Fruit fly (Drosophila melanogaster) whole organism, embryonic: ENCODE data around the gene tth.

Experiments used
- Asciz ChIP-seq: fragments of 200-800 bp; sonication (Bioruptor generic); optimal IDR thresholded peaks from 2 replicates; lab custom pipeline; 2017; ENCODE audit warnings: missing biosample characterization, mild to moderate bottlenecking, missing genetic modification characterization, missing genetic modification reagents
- B-H1 ChIP-seq: fragments of 200-800 bp; sonication (Bioruptor generic); IDR thresholded peaks from 3 replicates; pipeline ENCODE4 v1.3.6; 2022; ENCODE audit warnings: missing biosample characterization, missing genetic modification characterization
- B-H2 ChIP-seq: fragments of 200-800 bp; sonication (Bioruptor generic); optimal IDR thresholded peaks from 2 replicates; lab custom pipeline; 2018; ENCODE audit warnings: missing biosample characterization, mild to moderate bottlenecking, missing genetic modification characterization
- CG10209 ChIP-seq: fragments of 200-800 bp; sonication (Bioruptor generic); optimal IDR thresholded peaks from 3 replicates; lab custom pipeline; 2017; ENCODE audit warnings: missing biosample characterization, mild to moderate bottlenecking, missing genetic modification characterization, missing genetic modification reagents
- CG11456 ChIP-seq: fragments of 200-800 bp; sonication (Bioruptor generic); IDR thresholded peaks from 3 replicates; pipeline ENCODE4 v1.3.6; 2022; ENCODE audit warnings: missing biosample characterization, missing genetic modification characterization
- CG12744 ChIP-seq: fragments of 200-800 bp; sonication (Bioruptor generic); optimal IDR thresholded peaks from 2 replicates; lab custom pipeline; 2016; ENCODE audit warnings: missing biosample characterization, missing genetic modification characterization
- CG12942 ChIP-seq: fragments of 200-800 bp; sonication (Bioruptor generic); optimal IDR thresholded peaks from 3 replicates; lab custom pipeline; 2016; ENCODE audit warnings: missing biosample characterization, missing genetic modification characterization
- CG13287 ChIP-seq: fragments of 200-800 bp; sonication (Bioruptor generic); IDR thresholded peaks from 2 replicates; pipeline ENCODE4 v1.3.6; 2022; ENCODE audit warnings: missing biosample characterization, missing genetic modification characterization; ENCODE audit not compliant: partially characterized antibody
- CG13296 ChIP-seq: fragments of 200-800 bp; sonication (Bioruptor generic); optimal IDR thresholded peaks from 3 replicates; lab custom pipeline; 2018; ENCODE audit warnings: missing biosample characterization, mild to moderate bottlenecking, missing genetic modification characterization
- CG14667 ChIP-seq: fragments of 200-800 bp; sonication (Bioruptor generic); IDR thresholded peaks from 2 replicates; pipeline ENCODE4 v1.3.6; 2022; ENCODE audit warnings: missing biosample characterization, missing genetic modification characterization
- CG15011 ChIP-seq: fragments of 200-800 bp; sonication (Bioruptor generic); optimal IDR thresholded peaks from 3 replicates; lab custom pipeline; 2018; ENCODE audit warnings: missing biosample characterization, mild to moderate bottlenecking, missing genetic modification characterization
- CG15269 ChIP-seq: fragments of 200-800 bp; sonication (Bioruptor generic); optimal IDR thresholded peaks from 2 replicates; lab custom pipeline; 2018; ENCODE audit warnings: missing biosample characterization, mild to moderate bottlenecking, missing genetic modification characterization, moderate library complexity
- CG17359 ChIP-seq: fragments of 200-800 bp; sonication (Bioruptor generic); optimal IDR thresholded peaks from 3 replicates; lab custom pipeline; 2018; ENCODE audit warnings: missing biosample characterization, mild to moderate bottlenecking, missing genetic modification characterization, moderate library complexity
- CG17568 ChIP-seq: fragments of 200-800 bp; sonication (Bioruptor generic); optimal IDR thresholded peaks from 2 replicates; lab custom pipeline; 2018; ENCODE audit warnings: missing biosample characterization, mild to moderate bottlenecking, missing genetic modification characterization, moderate library complexity
- CG1792 ChIP-seq: fragments of 200-800 bp; sonication (Bioruptor generic); optimal IDR thresholded peaks from 2 replicates; lab custom pipeline; 2016; ENCODE audit warnings: missing biosample characterization, missing genetic modification characterization
- CG2120 ChIP-seq: fragments of 200-800 bp; sonication (Bioruptor generic); optimal IDR thresholded peaks from 3 replicates; lab custom pipeline; 2016; ENCODE audit warnings: missing biosample characterization, missing genetic modification characterization
- CG32767 ChIP-seq: fragments of 200-800 bp; sonication (Bioruptor generic); IDR thresholded peaks from 2 replicates; pipeline ENCODE4 v1.3.6; 2022; ENCODE audit warnings: missing biosample characterization, missing genetic modification characterization
- CG3281 ChIP-seq: fragments of 200-800 bp; sonication (Bioruptor generic); optimal IDR thresholded peaks from 3 replicates; lab custom pipeline; 2017; ENCODE audit warnings: missing biosample characterization, mild to moderate bottlenecking, missing genetic modification characterization
- CG42726 ChIP-seq: fragments of 200-800 bp; sonication (Bioruptor generic); IDR thresholded peaks from 2 replicates; pipeline ENCODE4 v1.3.6; 2022; ENCODE audit warnings: missing biosample characterization, missing genetic modification characterization; ENCODE audit not compliant: partially characterized antibody
- CG8281 ChIP-seq: fragments of 200-800 bp; sonication (Bioruptor generic); optimal IDR thresholded peaks from 2 replicates; lab custom pipeline; 2018; ENCODE audit warnings: missing biosample characterization, mild to moderate bottlenecking, missing genetic modification characterization, moderate library complexity
- CG9727 ChIP-seq: fragments of 200-800 bp; sonication (Bioruptor generic); optimal IDR thresholded peaks from 3 replicates; lab custom pipeline; 2017; ENCODE audit warnings: missing biosample characterization, mild to moderate bottlenecking, missing genetic modification characterization
- CG9932 ChIP-seq: fragments of 200-800 bp; sonication (Bioruptor generic); IDR thresholded peaks from 2 replicates; pipeline ENCODE4 v1.3.6; 2022; ENCODE audit warnings: missing biosample characterization, missing genetic modification characterization
- CrebB ChIP-seq: fragments of 200-800 bp; sonication (Bioruptor generic); optimal IDR thresholded peaks from 3 replicates; lab custom pipeline; 2018; ENCODE audit warnings: missing biosample characterization, mild to moderate bottlenecking, missing genetic modification characterization
- D19A ChIP-seq: fragments of 200-800 bp; optimal IDR thresholded peaks from 3 replicates; lab custom pipeline; 2019; ENCODE audit warnings: missing biosample characterization, mild to moderate bottlenecking, missing genetic modification characterization, moderate library complexity
- Dek ChIP-seq: fragments of 200-800 bp; sonication (Bioruptor generic); optimal IDR thresholded peaks from 3 replicates; lab custom pipeline; 2019; ENCODE audit warnings: missing biosample characterization, mild to moderate bottlenecking, missing genetic modification characterization, moderate library complexity
- HHEX ChIP-seq: fragments of 200-800 bp; sonication (Bioruptor generic); optimal IDR thresholded peaks from 3 replicates; lab custom pipeline; 2017; ENCODE audit warnings: missing biosample characterization, mild to moderate bottlenecking, missing genetic modification characterization, missing genetic modification reagents
- Hmr ChIP-seq: fragments of 200-800 bp; sonication (Bioruptor generic); optimal IDR thresholded peaks from 3 replicates; lab custom pipeline; 2017; ENCODE audit warnings: mild to moderate bottlenecking, missing biosample characterization, missing genetic modification reagents, missing genetic modification characterization
- Kr ChIP-seq: fragments of 200-800 bp; sonication (Bioruptor generic); optimal IDR thresholded peaks from 2 replicates; lab custom pipeline; 2017; ENCODE audit warnings: missing biosample characterization, mild to moderate bottlenecking, missing genetic modification characterization
- Meics ChIP-seq: fragments of 200-800 bp; sonication (Bioruptor generic); optimal IDR thresholded peaks from 2 replicates; lab custom pipeline; 2017; ENCODE audit warnings: missing biosample characterization, mild to moderate bottlenecking, missing genetic modification characterization
- Oaz ChIP-seq: fragments of 200-800 bp; sonication (Bioruptor generic); IDR thresholded peaks from 2 replicates; pipeline ENCODE4 v1.3.6; 2022; ENCODE audit warnings: missing biosample characterization, missing genetic modification characterization
- Opbp ChIP-seq: fragments of 200-800 bp; sonication (Bioruptor generic); IDR thresholded peaks from 3 replicates; pipeline ENCODE4 v1.3.6; 2022; ENCODE audit warnings: missing biosample characterization, missing genetic modification characterization; ENCODE audit not compliant: partially characterized antibody
- PHDP ChIP-seq: fragments of 200-800 bp; sonication (Bioruptor generic); optimal IDR thresholded peaks from 3 replicates; lab custom pipeline; 2018; ENCODE audit warnings: missing biosample characterization, mild to moderate bottlenecking, missing genetic modification characterization, moderate library complexity
- Xrp1 ChIP-seq: fragments of 200-800 bp; sonication (Bioruptor generic); IDR thresholded peaks from 2 replicates; pipeline ENCODE4 v1.3.6; 2022; ENCODE audit warnings: missing biosample characterization, missing genetic modification characterization
- al ChIP-seq: fragments of 200-800 bp; sonication (Bioruptor generic); IDR thresholded peaks from 2 replicates; pipeline ENCODE4 v1.3.6; 2022; ENCODE audit warnings: missing biosample characterization, missing genetic modification characterization
- ash1 ChIP-seq: fragments of 200-800 bp; sonication (Bioruptor generic); optimal IDR thresholded peaks from 2 replicates; lab custom pipeline; 2018; ENCODE audit warnings: missing biosample characterization, mild to moderate bottlenecking, missing genetic modification characterization
- btn ChIP-seq: fragments of 200-800 bp; sonication (Bioruptor generic); optimal IDR thresholded peaks from 2 replicates; lab custom pipeline; 2016; ENCODE audit warnings: missing biosample characterization, missing genetic modification characterization
- dmrt99B ChIP-seq: fragments of 200-800 bp; sonication (Bioruptor generic); optimal IDR thresholded peaks from 2 replicates; lab custom pipeline; 2018; ENCODE audit warnings: missing biosample characterization, mild to moderate bottlenecking, missing genetic modification characterization, moderate library complexity
- gcm2 ChIP-seq: fragments of 200-800 bp; sonication (Bioruptor generic); optimal IDR thresholded peaks from 2 replicates; lab custom pipeline; 2016; ENCODE audit warnings: missing biosample characterization, missing genetic modification characterization
- gfzf ChIP-seq: fragments of 200-800 bp; sonication (Bioruptor generic); optimal IDR thresholded peaks from 2 replicates; lab custom pipeline; 2016; ENCODE audit warnings: missing biosample characterization, mild to moderate bottlenecking, missing genetic modification characterization, moderate library complexity
- grn ChIP-seq: fragments of 200-800 bp; sonication (Bioruptor generic); optimal IDR thresholded peaks from 3 replicates; lab custom pipeline; 2017; ENCODE audit warnings: missing biosample characterization, missing genetic modification characterization
- lab ChIP-seq: fragments of 200-800 bp; sonication (Bioruptor generic); optimal IDR thresholded peaks from 3 replicates; lab custom pipeline; 2017; ENCODE audit warnings: missing biosample characterization, missing genetic modification characterization, mild to moderate bottlenecking, moderate library complexity, missing genetic modification reagents
- luna ChIP-seq: fragments of 200-800 bp; sonication (Bioruptor generic); optimal IDR thresholded peaks from 2 replicates; lab custom pipeline; 2016; ENCODE audit warnings: missing biosample characterization, missing genetic modification characterization
- maf-S ChIP-seq: fragments of 200-800 bp; sonication (Bioruptor generic); optimal IDR thresholded peaks from 2 replicates; lab custom pipeline; 2016; ENCODE audit warnings: missing biosample characterization, missing genetic modification characterization
- mld ChIP-seq: fragments of 200-800 bp; sonication (Bioruptor generic); IDR thresholded peaks from 3 replicates; pipeline ENCODE4 v1.3.6; 2022; ENCODE audit warnings: missing biosample characterization, missing genetic modification characterization; ENCODE audit not compliant: partially characterized antibody
- nmo ChIP-seq: fragments of 200-800 bp; sonication (Bioruptor generic); optimal IDR thresholded peaks from 2 replicates; lab custom pipeline; 2018; ENCODE audit warnings: missing biosample characterization, mild to moderate bottlenecking, missing genetic modification characterization, moderate library complexity
- schlank ChIP-seq: fragments of 200-800 bp; sonication (Bioruptor generic); optimal IDR thresholded peaks from 2 replicates; lab custom pipeline; 2018; ENCODE audit warnings: missing biosample characterization, mild to moderate bottlenecking, missing genetic modification characterization
- slou ChIP-seq: fragments of 200-800 bp; sonication (Bioruptor generic); optimal IDR thresholded peaks from 3 replicates; lab custom pipeline; 2016; ENCODE audit warnings: missing biosample characterization, missing genetic modification characterization
- sug ChIP-seq: fragments of 200-800 bp; optimal IDR thresholded peaks from 2 replicates; lab custom pipeline; 2019; ENCODE audit warnings: missing biosample characterization, mild to moderate bottlenecking, missing genetic modification characterization, moderate library complexity
- zen2 ChIP-seq: fragments of 200-800 bp; sonication (Bioruptor generic); IDR thresholded peaks from 3 replicates; pipeline ENCODE4 v1.3.6; 2022; ENCODE audit warnings: missing biosample characterization, missing genetic modification characterization; ENCODE audit not compliant: partially characterized antibody

Gene tth

DNA sequence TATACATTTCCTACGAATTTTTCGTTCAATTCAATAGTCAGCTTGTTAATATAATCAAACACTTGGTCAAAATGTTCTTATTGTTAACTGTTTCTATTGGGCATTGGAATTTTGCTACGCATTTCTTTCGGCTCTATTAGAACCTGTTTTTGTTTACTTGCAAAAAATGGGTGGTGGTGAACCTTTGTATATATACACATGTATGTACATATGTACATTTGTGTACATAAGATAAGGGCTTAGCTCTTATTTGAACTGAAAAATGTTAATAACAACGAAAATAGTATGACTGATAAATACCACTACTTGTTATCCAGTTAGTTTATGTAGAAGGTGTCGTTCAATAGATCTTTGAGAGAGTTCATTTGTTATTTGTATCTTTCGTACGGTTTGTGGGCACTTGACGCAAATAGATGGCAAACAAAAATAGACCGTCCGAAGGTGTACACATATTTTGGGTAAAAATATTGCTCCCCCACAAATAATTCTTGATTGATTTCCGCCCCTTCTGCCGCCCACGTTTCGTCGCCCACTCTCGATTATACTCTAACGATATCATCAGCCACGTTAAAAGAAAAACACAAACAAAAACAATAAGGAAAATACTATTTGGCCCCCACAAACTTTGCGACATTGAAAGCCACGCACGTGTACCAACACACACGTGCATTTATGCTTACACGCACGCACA, 9.6 kb upstream of the tth start (continued):
- peak; percentile 64 for TF ChIP-seq CG3281 (GFP tag; lab: Kevin White, UChicago)
- no peak for TF ChIP-seq gcm2 (GFP tag; lab: Kevin White, UChicago)
- peak; percentile 22 for TF ChIP-seq CG15269 (tag; lab: Kevin White, UChicago)
- TF ChIP-seq slou (GFP tag; lab: Kevin White, UChicago), result no peak
- no peak for TF ChIP-seq zen2 (GFP tag; lab: Robert Waterston, UW)
- TF ChIP-seq Oaz (GFP tag; lab: Robert Waterston, UW), result no peak
- peak; percentile 0 for TF ChIP-seq CG1792 (GFP tag; lab: Kevin White, UChicago)
- TF ChIP-seq maf-S (GFP tag; lab: Kevin White, UChicago), result peak; percentile 24
- peak; percentile 52 for TF ChIP-seq CG17568 (GFP tag; lab: Kevin White, UChicago)
- TF ChIP-seq ash1 (GFP tag; lab: Kevin White, UChicago), result peak; percentile 64
- peak; percentile 36 for TF ChIP-seq Xrp1 (GFP tag; lab: Robert Waterston, UW)
- TF ChIP-seq gfzf (GFP tag; lab: Kevin White, UChicago), result no peak
- TF ChIP-seq CG14667 (GFP tag; lab: Robert Waterston, UW), result no peak
- TF ChIP-seq btn, result no peak
- peak; percentile 27 for TF ChIP-seq CG17359 (tag; lab: Kevin White, UChicago)
- no peak; the same call in 1 of the 2 replicates for TF ChIP-seq CG32767 (GFP tag; lab: Robert Waterston, UW)
- peak; percentile 7 for TF ChIP-seq CG8281
- peak; percentile 49 for TF ChIP-seq CG10209 (GFP tag; lab: Kevin White, UChicago)
- peak; percentile 33 for TF ChIP-seq CG13296 (GFP tag; lab: Kevin White, UChicago)
- peak; percentile 79 for TF ChIP-seq sug (tag; lab: Kevin White, UChicago)
- TF ChIP-seq mld (GFP tag; lab: Robert Waterston, UW), result no peak
- peak; percentile 46 for TF ChIP-seq Dek (tag; lab: Kevin White, UChicago)
- peak; percentile 7 for TF ChIP-seq grn
- TF ChIP-seq luna, result no peak
- peak; percentile 49 for TF ChIP-seq Asciz
- no peak for TF ChIP-seq Opbp (GFP tag; lab: Robert Waterston, UW)
- TF ChIP-seq HHEX (GFP tag; lab: Kevin White, UChicago), result peak; percentile 61
- peak; percentile 26 for TF ChIP-seq CG2120 (GFP tag; lab: Kevin White, UChicago)
- no peak for TF ChIP-seq CG13287 (GFP tag; lab: Robert Waterston, UW)
- TF ChIP-seq CG11456, result no peak
- peak; percentile 67 for TF ChIP-seq schlank (tag; lab: Kevin White, UChicago)
- 0 out of 2 replicates have a peak, but pooled peaks have one; percentile 29 for TF ChIP-seq CG9932 (GFP tag; lab: Robert Waterston, UW)
- peak; percentile 15 for TF ChIP-seq CG12744 (GFP tag; lab: Kevin White, UChicago)
- no peak for TF ChIP-seq D19A (tag; lab: Kevin White, UChicago)
- peak; percentile 77 for TF ChIP-seq B-H2
- TF ChIP-seq PHDP (tag; lab: Kevin White, UChicago), result peak; percentile 48
- TF ChIP-seq B-H1 (GFP tag; lab: Robert Waterston, UW), result no peak
- no peak for TF ChIP-seq CG42726
- peak; percentile 64 for TF ChIP-seq Hmr
- TF ChIP-seq dmrt99B (tag; lab: Kevin White, UChicago), result no peak
- peak; percentile 84 for TF ChIP-seq lab
- TF ChIP-seq CG12942 (GFP tag; lab: Kevin White, UChicago), result no peak
- TF ChIP-seq CrebB (tag; lab: Kevin White, UChicago), result peak; percentile 56
- TF ChIP-seq nmo (GFP tag; lab: Kevin White, UChicago), result no peak
- no peak for TF ChIP-seq Kr (GFP tag; lab: Kevin White, UChicago)
- TF ChIP-seq CG9727 (GFP tag; lab: Kevin White, UChicago), result no peak
- no peak for TF ChIP-seq al
- TF ChIP-seq CG15011 (GFP tag; lab: Kevin White, UChicago), result peak; percentile 64
- TF ChIP-seq Meics, result peak; percentile 35
